Worm (Caenorhabditis elegans) whole organism, L2 larva: ENCODE results near the gene T06D8.10.

Experiments used
- lsy-2 ChIP-seq, 2 experiments: fragments of 150-350 bp in 1 of 2; sonication (generic microtip) in 1 of 2; optimal IDR thresholded peaks; 2 replicates each; lab custom pipeline; 2014 to 2017; ENCODE audit warnings: missing biosample characterization in 2 of 2, missing genetic modification characterization in 2 of 2
- skn-1 ChIP-seq: sonication (generic microtip); optimal IDR thresholded peaks from 2 replicates; lab custom pipeline; 2017; ENCODE audit warnings: missing biosample characterization, missing genetic modification characterization
- zag-1 ChIP-seq: fragments of 150-350 bp; optimal IDR thresholded peaks from 2 replicates; lab custom pipeline; 2014; ENCODE audit warnings: missing biosample characterization, missing genetic modification characterization

DNA sequence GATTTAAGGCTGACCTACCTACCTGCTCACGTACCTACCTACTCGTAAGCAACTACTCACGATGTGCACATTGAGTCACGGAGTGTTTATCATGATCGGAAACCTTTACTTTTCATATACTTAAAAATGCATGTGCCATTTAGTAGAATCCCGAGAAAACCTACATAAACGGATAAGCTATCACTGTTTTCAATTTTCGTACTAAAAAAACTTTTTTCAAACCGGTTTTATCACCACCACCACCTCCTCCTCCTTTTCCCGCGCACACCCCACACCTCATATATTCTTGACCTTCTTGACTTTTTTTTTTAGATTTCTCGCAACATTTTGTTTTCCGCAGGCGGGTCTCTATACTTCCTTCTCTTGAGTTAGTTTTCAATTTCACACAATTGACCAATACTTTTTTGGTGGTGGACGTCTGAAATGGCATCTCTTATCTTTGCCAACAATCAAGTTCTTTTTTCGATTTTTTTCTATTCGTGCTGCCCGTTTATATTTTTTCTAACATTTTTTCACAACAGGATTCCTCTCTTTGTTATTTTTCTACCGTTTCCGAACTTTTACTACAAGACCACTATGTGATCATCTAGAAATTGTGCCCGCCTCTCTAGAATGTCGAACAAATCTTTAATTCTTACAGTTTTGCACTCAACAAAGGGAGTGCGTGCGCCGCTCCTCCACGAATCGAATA, 44.6 kb downstream of the T06D8.10 start, which contains the start of gene srap-1:
- TF ChIP-seq lsy-2 (tag; optimal IDR thresholded peaks at IDR 0.05; lab: Kevin White, UChicago), result no peak
- no peak for TF ChIP-seq skn-1
- TF ChIP-seq zag-1 (tag; lab: Kevin White, UChicago), result no peak
